Worm (Caenorhabditis elegans) whole organism, young adult: Measurements from ENCODE around the gene F13A2.3.

Source experiments
- C17E4.6 ChIP-seq: fragments of 200-800 bp; sonication (Bioruptor generic); IDR thresholded peaks from 2 replicates; pipeline ENCODE4 v1.3.6; 2022; ENCODE audit warnings: missing genetic modification reagents, missing genetic modification characterization, missing compliant biosample characterization
- F52B5.7 ChIP-seq: sonication (generic microtip); optimal IDR thresholded peaks from 2 replicates; lab custom pipeline; 2016; ENCODE audit warnings: mild to moderate bottlenecking, missing genetic modification characterization, missing compliant biosample characterization
- Y53F4B.3 ChIP-seq: fragments of 200-800 bp; sonication (Bioruptor generic); IDR thresholded peaks from 2 replicates; pipeline ENCODE4 v1.3.6; 2022; ENCODE audit warnings: missing genetic modification reagents, missing genetic modification characterization, missing compliant biosample characterization
- Y95B8A.8 ChIP-seq: fragments of 200-800 bp; sonication (Bioruptor generic); IDR thresholded peaks from 2 replicates; pipeline ENCODE4 v1.3.6; 2022; ENCODE audit warnings: missing genetic modification reagents, missing genetic modification characterization, missing compliant biosample characterization
- akir-1 ChIP-seq: fragments of 200-800 bp; sonication (Bioruptor generic); optimal IDR thresholded peaks from 2 replicates; lab custom pipeline; 2018; ENCODE audit warnings: mild to moderate bottlenecking, missing genetic modification characterization, moderate library complexity, missing compliant biosample characterization
- attf-3 ChIP-seq: fragments of 200-800 bp; sonication (Bioruptor generic); conservative IDR thresholded peaks from 2 replicates; pipeline ENCODE4 v1.3.6; 2022; ENCODE audit warnings: missing genetic modification reagents, missing genetic modification characterization, missing compliant biosample characterization
- cebp-1 ChIP-seq, 2 experiments: fragments of 200-800 bp in 1 of 2; sonication (Bioruptor generic) in 1 of 2; sonication (generic microtip) in 1 of 2; IDR thresholded peaks in 1 of 2; optimal IDR thresholded peaks in 1 of 2; 2 replicates each; pipeline versions ENCODE4 v1.3.6 to Lab custom; 2017 to 2022; ENCODE audit warnings: missing compliant biosample characterization in 2 of 2, missing genetic modification characterization in 2 of 2, mild to moderate bottlenecking in 1 of 2, missing genetic modification reagents in 1 of 2, moderate library complexity in 1 of 2
- cebp-2 ChIP-seq: fragments of 200-800 bp; sonication (Bioruptor generic); IDR thresholded peaks from 2 replicates; pipeline ENCODE4 v1.3.6; 2022; ENCODE audit warnings: missing genetic modification characterization, missing compliant biosample characterization
- ceh-100 ChIP-seq: fragments of 200-800 bp; sonication (Bioruptor generic); IDR thresholded peaks from 2 replicates; pipeline ENCODE4 v1.3.6; 2022; ENCODE audit warnings: missing genetic modification reagents, missing genetic modification characterization, missing compliant biosample characterization
- ceh-58 ChIP-seq: fragments of 200-800 bp; sonication (Bioruptor generic); IDR thresholded peaks from 2 replicates; pipeline ENCODE4 v1.3.6; 2022; ENCODE audit warnings: missing genetic modification characterization, missing compliant biosample characterization
- dpl-1 ChIP-seq: fragments of 150-350 bp; optimal IDR thresholded peaks from 2 replicates; lab custom pipeline; 2014; ENCODE audit warnings: missing biosample characterization, missing genetic modification reagents, missing genetic modification characterization
- gei-17 ChIP-seq: fragments of 200-800 bp; sonication (Bioruptor generic); optimal IDR thresholded peaks from 2 replicates; lab custom pipeline; 2018; ENCODE audit warnings: mild to moderate bottlenecking, missing genetic modification characterization, missing compliant biosample characterization
- hlh-12 ChIP-seq: sonication (generic microtip); optimal IDR thresholded peaks from 2 replicates; lab custom pipeline; 2016; ENCODE audit warnings: missing genetic modification characterization, missing compliant biosample characterization
- let-607 ChIP-seq, 2 experiments: fragments of 200-800 bp in 1 of 2; sonication (Bioruptor generic) in 1 of 2; sonication (generic microtip) in 1 of 2; optimal IDR thresholded peaks; 2 replicates each; lab custom pipeline; 2016 to 2018; ENCODE audit warnings: mild to moderate bottlenecking in 2 of 2, missing compliant biosample characterization in 2 of 2, missing genetic modification characterization in 2 of 2, moderate library complexity in 2 of 2, missing genotype in 1 of 2
- lin-35 ChIP-seq, 3 experiments: fragments of 150-350 bp in 2 of 3; sonication (generic microtip) in 1 of 3; optimal IDR thresholded peaks; 2 replicates each; lab custom pipeline; 2014 to 2018; ENCODE audit warnings: missing biosample characterization in 3 of 3, missing genetic modification characterization in 3 of 3, missing genetic modification reagents in 3 of 3
- lsl-1 ChIP-seq: fragments of 200-800 bp; sonication (Bioruptor generic); optimal IDR thresholded peaks from 2 replicates; lab custom pipeline; 2018; ENCODE audit warnings: mild to moderate bottlenecking, missing genetic modification characterization, moderate library complexity, missing compliant biosample characterization
- lsy-27 ChIP-seq: sonication (generic microtip); optimal IDR thresholded peaks from 2 replicates; lab custom pipeline; 2017; ENCODE audit warnings: missing genetic modification characterization, mild to moderate bottlenecking, missing compliant biosample characterization, antibody characterized with exemption, missing genotype, borderline replicate concordance; ENCODE audit not compliant: insufficient read depth
- nfya-2 ChIP-seq: fragments of 200-800 bp; sonication (Bioruptor generic); IDR thresholded peaks from 2 replicates; pipeline ENCODE4 v1.3.6; 2022; ENCODE audit warnings: missing genetic modification reagents, missing genetic modification characterization, missing compliant biosample characterization
- nfyb-1 ChIP-seq: fragments of 200-800 bp; sonication (Bioruptor generic); IDR thresholded peaks from 2 replicates; pipeline ENCODE4 v1.3.6; 2022; ENCODE audit warnings: missing genetic modification reagents, missing genetic modification characterization, missing compliant biosample characterization
- nhr-120 ChIP-seq: fragments of 200-800 bp; sonication (Bioruptor generic); IDR thresholded peaks from 2 replicates; pipeline ENCODE4 v1.3.6; 2022; ENCODE audit warnings: missing genetic modification characterization, missing compliant biosample characterization
- nhr-179 ChIP-seq: sonication (generic microtip); optimal IDR thresholded peaks from 2 replicates; lab custom pipeline; 2016; ENCODE audit warnings: mild to moderate bottlenecking, missing genetic modification characterization, missing compliant biosample characterization
- nhr-80 ChIP-seq: sonication (generic microtip); optimal IDR thresholded peaks from 2 replicates; lab custom pipeline; 2016; ENCODE audit warnings: missing genetic modification characterization, missing compliant biosample characterization
- pbrm-1 ChIP-seq: fragments of 200-800 bp; sonication (Bioruptor generic); IDR thresholded peaks from 2 replicates; pipeline ENCODE4 v1.3.6; 2022; ENCODE audit warnings: missing genetic modification reagents, missing genetic modification characterization, missing compliant biosample characterization
- pha-4 ChIP-seq: fragments of 150-350 bp; sonication (generic microtip); optimal IDR thresholded peaks from 2 replicates; lab custom pipeline; 2014; ENCODE audit warnings: missing biosample characterization, missing genetic modification reagents, missing genetic modification characterization
- rec-8 ChIP-seq, 2 experiments: sonication (generic microtip); optimal IDR thresholded peaks; 2 replicates each; lab custom pipeline; 2016; ENCODE audit warnings: mild to moderate bottlenecking in 2 of 2, missing genetic modification characterization in 2 of 2, missing genetic modification reagents in 2 of 2, missing genotype in 2 of 2, missing biosample characterization in 1 of 2, missing compliant biosample characterization in 1 of 2, moderate library complexity in 1 of 2
- rpc-1 ChIP-seq, 2 experiments: fragments of 150-350 bp in 1 of 2; sonication (generic microtip) in 1 of 2; optimal IDR thresholded peaks; 2 replicates each; lab custom pipeline; 2014 to 2018; ENCODE audit warnings: missing biosample characterization in 1 of 2, missing genetic modification characterization in 1 of 2, missing genetic modification reagents in 1 of 2, missing genotype in 1 of 2
- somi-1 ChIP-seq: fragments of 200-800 bp; sonication (Bioruptor generic); optimal IDR thresholded peaks from 2 replicates; lab custom pipeline; 2018; ENCODE audit warnings: mild to moderate bottlenecking, missing genetic modification characterization, missing compliant biosample characterization
- sptf-2 ChIP-seq: fragments of 200-800 bp; sonication (Bioruptor generic); optimal IDR thresholded peaks from 2 replicates; lab custom pipeline; 2018; ENCODE audit warnings: mild to moderate bottlenecking, missing genetic modification characterization, missing compliant biosample characterization
- zim-3 ChIP-seq: sonication (generic microtip); optimal IDR thresholded peaks from 2 replicates; lab custom pipeline; 2017; ENCODE audit warnings: mild to moderate bottlenecking, missing genetic modification characterization, moderate library complexity, missing compliant biosample characterization
- ztf-25 ChIP-seq: fragments of 200-800 bp; sonication (Bioruptor generic); IDR thresholded peaks from 2 replicates; pipeline ENCODE4 v1.3.6; 2022; ENCODE audit warnings: missing genetic modification reagents, missing genetic modification characterization, missing compliant biosample characterization

The F13A2.3 gene

DNA sequence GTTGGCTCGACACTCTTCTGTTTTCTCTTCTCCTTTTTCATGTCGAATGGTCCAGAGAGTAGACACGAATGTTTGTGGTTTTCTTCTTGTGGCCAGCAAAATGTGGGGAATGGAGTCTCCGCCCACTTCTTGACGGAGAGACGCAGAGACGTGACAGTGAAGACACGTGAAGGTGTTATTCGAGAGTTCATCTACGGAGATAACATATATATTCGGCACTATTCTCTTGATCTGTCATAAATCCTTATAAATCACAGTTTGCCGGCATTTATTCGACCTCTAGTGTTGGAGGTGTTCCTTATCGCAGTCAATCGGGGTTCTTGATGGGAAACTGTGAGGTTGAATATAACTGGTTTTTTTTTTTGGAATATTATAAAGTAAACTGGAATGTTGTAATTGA, 34.7 kb downstream of the F13A2.3 start, which contains the start of gene F32D1.3:
F32D1.3 (minus strand) TSS at position 65 of the 400 bp plus-strand sequence.
- no peak for TF ChIP-seq nhr-179 (tag; lab: Kevin White, UChicago)

DNA sequence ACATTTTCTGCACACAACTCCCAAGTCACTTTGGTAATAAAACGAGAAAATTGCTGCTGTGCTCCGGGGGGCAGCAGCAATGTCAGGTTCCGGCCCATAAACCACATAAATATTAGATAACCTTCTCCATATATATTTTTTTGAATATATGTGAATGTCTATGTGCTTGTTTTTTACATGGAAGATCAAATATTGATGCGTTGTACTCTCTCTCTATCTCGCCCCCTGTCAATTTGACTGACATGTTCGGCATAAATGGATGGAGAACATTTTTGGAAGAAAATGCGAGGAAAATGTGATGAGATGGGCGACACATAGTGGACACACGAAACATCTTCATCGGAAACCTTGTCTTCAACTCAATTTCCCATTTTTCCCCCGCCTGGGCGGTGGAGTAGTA, 36.1 kb downstream of the F13A2.3 start:
- TF ChIP-seq attf-3 (GFP tag; lab: Robert Waterston, UW) (no peak), let-607 (tag; optimal IDR thresholded peaks at IDR 0.05; lab: Kevin White, UChicago) (peak in 1 of 2 experiments; percentile 62), cebp-2 (GFP tag; lab: Robert Waterston, UW) (no peak), nhr-80 (tag; lab: Kevin White, UChicago) (peak; percentile 24)

ce11 chrV:4359127-4359526, 37.0 kb downstream of the F13A2.3 start:
- TF ChIP-seq rec-8 (tag; optimal IDR thresholded peaks at IDR 0.05; lab: Kevin White, UChicago) (no peak), nfyb-1 (GFP tag; lab: Robert Waterston, UW) (no peak), pha-4 (no peak), lin-35 (GFP tag; optimal IDR thresholded peaks at IDR 0.05; lab: Kevin White, UChicago) (no peak), lsy-27 (no peak), dpl-1 (GFP tag; lab: Kevin White, UChicago) (no peak), ceh-100 (no peak), F52B5.7 (tag; lab: Kevin White, UChicago) (no peak), Y95B8A.8 (no peak), Y53F4B.3 (GFP tag; lab: Robert Waterston, UW) (no peak), nhr-120 (GFP tag; lab: Robert Waterston, UW) (no peak), sptf-2 (GFP tag; lab: Kevin White, UChicago) (no peak), ceh-58 (no peak), gei-17 (GFP tag; lab: Kevin White, UChicago) (no peak), ztf-25 (GFP tag; lab: Robert Waterston, UW) (no peak), zim-3 (tag; lab: Kevin White, UChicago) (no peak)

DNA sequence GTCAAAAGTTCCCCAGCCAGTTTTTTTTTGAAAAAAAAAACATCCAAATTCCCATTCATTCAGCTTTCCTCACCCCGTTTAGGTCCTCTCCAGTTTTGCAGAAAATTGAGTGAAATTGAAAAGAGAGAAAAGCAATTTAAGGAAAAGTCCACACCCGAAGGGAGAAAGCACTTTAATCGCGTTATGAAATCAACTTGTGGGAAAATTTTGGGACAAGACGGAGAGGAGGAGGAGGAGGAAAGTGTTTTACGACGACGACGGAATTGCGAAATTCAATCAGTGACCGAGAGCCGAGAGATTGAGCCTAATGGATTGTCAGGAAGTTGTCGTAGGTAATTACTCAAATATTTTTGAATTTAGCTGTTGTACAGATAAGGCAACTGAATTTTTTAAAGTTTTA, 38.8 kb downstream of the F13A2.3 start:
- TF ChIP-seq cebp-1 (GFP tag; IDR thresholded peaks at IDR 0.05; lab: Robert Waterston, UW) (peak; percentile 65; the same call in 1 of the 2 replicates), cebp-1 (tag; optimal IDR thresholded peaks at IDR 0.05; lab: Kevin White, UChicago) (peak; percentile 94), nfya-2 (GFP tag; lab: Robert Waterston, UW) (no peak)

DNA sequence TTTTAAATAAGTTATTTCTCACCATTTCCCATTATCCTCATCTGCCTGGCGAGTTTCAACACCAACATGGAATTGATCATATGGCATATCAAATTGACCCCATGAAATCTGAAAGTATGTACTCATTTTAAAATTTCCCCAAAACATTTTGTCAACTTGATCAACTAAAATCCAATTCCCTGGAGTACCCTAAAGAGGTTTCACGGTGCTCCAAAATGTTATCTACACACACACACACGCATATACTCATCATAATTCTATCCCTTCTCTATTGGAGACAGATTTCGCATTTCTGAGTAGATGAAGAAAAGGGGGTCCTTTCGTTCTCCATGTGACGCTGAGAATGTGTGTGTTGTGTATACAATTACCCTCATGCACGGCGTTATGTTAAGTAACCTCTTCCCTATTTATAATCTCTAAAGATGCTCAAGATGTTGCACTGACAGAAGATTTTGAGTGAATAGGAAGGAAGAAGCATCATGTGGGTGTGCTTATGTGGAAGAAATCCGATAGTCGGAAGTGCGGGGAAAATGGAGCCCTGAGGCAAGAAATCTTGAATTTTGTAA, 40.0 kb downstream of the F13A2.3 start:
- TF ChIP-seq rec-8 (tag; optimal IDR thresholded peaks at IDR 0.05; lab: Kevin White, UChicago): no peak
- no peak for TF ChIP-seq somi-1
- TF ChIP-seq pbrm-1 (GFP tag; lab: Robert Waterston, UW): no peak
- no peak for TF ChIP-seq akir-1 (GFP tag; lab: Kevin White, UChicago)
- TF ChIP-seq C17E4.6 (GFP tag; lab: Robert Waterston, UW): no peak
- no peak for TF ChIP-seq rpc-1 (optimal IDR thresholded peaks at IDR 0.05; lab: Kevin White, UChicago)
- TF ChIP-seq rpc-1 (tag; optimal IDR thresholded peaks at IDR 0.05; lab: Kevin White, UChicago): no peak
- no peak for TF ChIP-seq hlh-12 (tag; lab: Kevin White, UChicago)
- TF ChIP-seq lsl-1 (GFP tag; lab: Kevin White, UChicago): no peak
- no peak for TF ChIP-seq ztf-25 (GFP tag; lab: Robert Waterston, UW)
